Fruit fly (Drosophila melanogaster) whole organism, embryonic: Measurements from ENCODE around the gene CG6443.

Experiments used
- Abd-B ChIP-seq: fragments of 200-800 bp; sonication (Bioruptor generic); optimal IDR thresholded peaks from 2 replicates; lab custom pipeline; 2018; ENCODE audit warnings: missing biosample characterization, mild to moderate bottlenecking, missing genetic modification characterization, moderate library complexity
- BEAF-32 ChIP-seq: fragments of 200-800 bp; sonication (Bioruptor generic); optimal IDR thresholded peaks from 3 replicates; lab custom pipeline; 2017; ENCODE audit warnings: missing biosample characterization, missing genetic modification characterization, mild to moderate bottlenecking, moderate library complexity, missing genetic modification reagents
- CG10274 ChIP-seq: fragments of 200-800 bp; sonication (Bioruptor generic); optimal IDR thresholded peaks from 3 replicates; lab custom pipeline; 2017; ENCODE audit warnings: missing biosample characterization, mild to moderate bottlenecking, missing genetic modification characterization
- CG10959 ChIP-seq: fragments of 200-800 bp; sonication (Bioruptor generic); IDR thresholded peaks from 2 replicates; pipeline ENCODE4 v1.3.6; 2022; ENCODE audit warnings: missing biosample characterization, missing genetic modification characterization
- CG11456 ChIP-seq: fragments of 200-800 bp; sonication (Bioruptor generic); IDR thresholded peaks from 3 replicates; pipeline ENCODE4 v1.3.6; 2022; ENCODE audit warnings: missing biosample characterization, missing genetic modification characterization
- CG12769 ChIP-seq: fragments of 200-800 bp; sonication (Bioruptor generic); optimal IDR thresholded peaks from 2 replicates; lab custom pipeline; 2019; ENCODE audit warnings: missing biosample characterization, mild to moderate bottlenecking, missing genetic modification characterization, moderate library complexity
- CG14441 ChIP-seq: fragments of 200-800 bp; sonication (Bioruptor generic); IDR thresholded peaks from 2 replicates; pipeline ENCODE4 v1.3.6; 2022; ENCODE audit warnings: missing biosample characterization, missing genetic modification characterization
- CG14710 ChIP-seq: fragments of 200-800 bp; sonication (Bioruptor generic); optimal IDR thresholded peaks from 3 replicates; lab custom pipeline; 2019; ENCODE audit warnings: missing biosample characterization, mild to moderate bottlenecking, missing genetic modification characterization, moderate library complexity
- CG15479 ChIP-seq: fragments of 200-800 bp; sonication (Bioruptor generic); optimal IDR thresholded peaks from 3 replicates; lab custom pipeline; 2019; ENCODE audit warnings: missing biosample characterization, mild to moderate bottlenecking, missing genetic modification characterization, moderate library complexity
- CG15696 ChIP-seq: fragments of 200-800 bp; sonication (Bioruptor generic); optimal IDR thresholded peaks from 2 replicates; lab custom pipeline; 2019; ENCODE audit warnings: missing biosample characterization, mild to moderate bottlenecking, missing genetic modification characterization, moderate library complexity
- CG1647 ChIP-seq: fragments of 200-800 bp; sonication (Bioruptor generic); optimal IDR thresholded peaks from 3 replicates; lab custom pipeline; 2016; ENCODE audit warnings: missing biosample characterization, missing genetic modification characterization
- CG16813 ChIP-seq: fragments of 200-800 bp; sonication (Bioruptor generic); IDR thresholded peaks from 3 replicates; pipeline ENCODE4 v1.3.6; 2022; ENCODE audit warnings: missing biosample characterization, missing genetic modification characterization; ENCODE audit not compliant: partially characterized antibody
- CG16815 ChIP-seq: fragments of 200-800 bp; sonication (Bioruptor generic); optimal IDR thresholded peaks from 3 replicates; lab custom pipeline; 2017; ENCODE audit warnings: missing biosample characterization, mild to moderate bottlenecking, missing genetic modification characterization
- CG17612 ChIP-seq: fragments of 200-800 bp; sonication (Bioruptor generic); IDR thresholded peaks from 2 replicates; pipeline ENCODE4 v1.3.6; 2022; ENCODE audit warnings: missing biosample characterization, missing genetic modification characterization
- CG17829 ChIP-seq: fragments of 200-800 bp; optimal IDR thresholded peaks from 2 replicates; lab custom pipeline; 2019; ENCODE audit warnings: missing biosample characterization, mild to moderate bottlenecking, missing genetic modification characterization, moderate library complexity
- CG18011 ChIP-seq: fragments of 200-800 bp; sonication (Bioruptor generic); optimal IDR thresholded peaks from 2 replicates; lab custom pipeline; 2017; ENCODE audit warnings: missing biosample characterization, missing genetic modification characterization, mild to moderate bottlenecking, moderate library complexity, missing genotype
- CG2712 ChIP-seq: fragments of 200-800 bp; optimal IDR thresholded peaks from 3 replicates; lab custom pipeline; 2019; ENCODE audit warnings: missing biosample characterization, mild to moderate bottlenecking, missing genetic modification characterization, moderate library complexity
- CG31365 ChIP-seq: fragments of 200-800 bp; sonication (Bioruptor generic); optimal IDR thresholded peaks from 2 replicates; lab custom pipeline; 2018; ENCODE audit warnings: missing biosample characterization, mild to moderate bottlenecking, missing genetic modification characterization
- CG32772 ChIP-seq: fragments of 200-800 bp; sonication (Bioruptor generic); IDR thresholded peaks from 2 replicates; pipeline ENCODE4 v1.3.6; 2022; ENCODE audit warnings: missing biosample characterization, missing genetic modification characterization
- CG34422 ChIP-seq: fragments of 200-800 bp; sonication (Bioruptor generic); IDR thresholded peaks from 3 replicates; pipeline ENCODE4 v1.3.6; 2022; ENCODE audit warnings: missing biosample characterization, missing genetic modification characterization
- CG43689 ChIP-seq: fragments of 200-800 bp; sonication (Bioruptor generic); IDR thresholded peaks from 2 replicates; pipeline ENCODE4 v1.3.6; 2022; ENCODE audit warnings: missing biosample characterization, missing genetic modification characterization
- CG7963 ChIP-seq: fragments of 200-800 bp; sonication (Bioruptor generic); IDR thresholded peaks from 3 replicates; pipeline ENCODE4 v1.3.6; 2022; ENCODE audit warnings: missing biosample characterization, missing genetic modification characterization; ENCODE audit not compliant: partially characterized antibody
- CG8388 ChIP-seq: fragments of 200-800 bp; sonication (Bioruptor generic); optimal IDR thresholded peaks from 2 replicates; lab custom pipeline; 2019; ENCODE audit warnings: missing biosample characterization, mild to moderate bottlenecking, missing genetic modification characterization, moderate library complexity
- CG9797 ChIP-seq: fragments of 200-800 bp; sonication (Bioruptor generic); optimal IDR thresholded peaks from 3 replicates; lab custom pipeline; 2018; ENCODE audit warnings: missing biosample characterization, mild to moderate bottlenecking, missing genetic modification characterization
- CG9932 ChIP-seq: fragments of 200-800 bp; sonication (Bioruptor generic); IDR thresholded peaks from 2 replicates; pipeline ENCODE4 v1.3.6; 2022; ENCODE audit warnings: missing biosample characterization, missing genetic modification characterization
- CTCF ChIP-seq: fragments of 200-800 bp; sonication (Bioruptor generic); optimal IDR thresholded peaks from 2 replicates; lab custom pipeline; 2017; ENCODE audit warnings: missing biosample characterization, mild to moderate bottlenecking, missing genetic modification characterization, moderate library complexity
- Dek ChIP-seq: fragments of 200-800 bp; sonication (Bioruptor generic); optimal IDR thresholded peaks from 3 replicates; lab custom pipeline; 2019; ENCODE audit warnings: missing biosample characterization, mild to moderate bottlenecking, missing genetic modification characterization, moderate library complexity
- Dref ChIP-seq: fragments of 200-800 bp; sonication (Bioruptor generic); IDR thresholded peaks from 2 replicates; pipeline ENCODE4 v1.3.6; 2022; ENCODE audit warnings: missing biosample characterization, missing genetic modification characterization
- Fer1 ChIP-seq: fragments of 200-800 bp; sonication (Bioruptor generic); optimal IDR thresholded peaks from 2 replicates; lab custom pipeline; 2017; ENCODE audit warnings: missing biosample characterization, mild to moderate bottlenecking, missing genetic modification characterization
- GATAe ChIP-seq: fragments of 200-800 bp; sonication (Bioruptor generic); conservative IDR thresholded peaks from 2 replicates; pipeline ENCODE4 v1.3.6; 2022; ENCODE audit warnings: missing biosample characterization, missing genetic modification characterization
- Gsc ChIP-seq: fragments of 200-800 bp; sonication (Bioruptor generic); IDR thresholded peaks from 2 replicates; pipeline ENCODE4 v1.3.6; 2022; ENCODE audit warnings: missing biosample characterization, missing genetic modification characterization
- HHEX ChIP-seq: fragments of 200-800 bp; sonication (Bioruptor generic); optimal IDR thresholded peaks from 3 replicates; lab custom pipeline; 2017; ENCODE audit warnings: missing biosample characterization, mild to moderate bottlenecking, missing genetic modification characterization, missing genetic modification reagents
- Jarid2 ChIP-seq: fragments of 200-800 bp; sonication (Bioruptor generic); optimal IDR thresholded peaks from 3 replicates; lab custom pipeline; 2017; ENCODE audit warnings: mild to moderate bottlenecking, missing biosample characterization, missing genetic modification reagents, missing genetic modification characterization
- Ptx1 ChIP-seq: fragments of 200-800 bp; sonication (Bioruptor generic); IDR thresholded peaks from 2 replicates; pipeline ENCODE4 v1.3.6; 2022; ENCODE audit warnings: missing biosample characterization, missing genetic modification characterization
- Rx ChIP-seq: fragments of 200-800 bp; sonication (Bioruptor generic); IDR thresholded peaks from 2 replicates; pipeline ENCODE4 v1.3.6; 2022; ENCODE audit warnings: missing biosample characterization, missing genetic modification characterization
- Ssrp ChIP-seq: fragments of 200-800 bp; sonication (Bioruptor generic); optimal IDR thresholded peaks from 2 replicates; lab custom pipeline; 2018; ENCODE audit warnings: missing biosample characterization, mild to moderate bottlenecking, missing genetic modification characterization, moderate library complexity
- YL-1 ChIP-seq: fragments of 200-800 bp; sonication (Bioruptor generic); optimal IDR thresholded peaks from 3 replicates; lab custom pipeline; 2017; ENCODE audit warnings: missing biosample characterization, mild to moderate bottlenecking, missing genetic modification characterization
- ac ChIP-seq: fragments of 200-800 bp; sonication (Bioruptor generic); optimal IDR thresholded peaks from 3 replicates; lab custom pipeline; 2017; ENCODE audit warnings: missing biosample characterization, mild to moderate bottlenecking, missing genetic modification characterization
- bowl ChIP-seq: fragments of 200-800 bp; sonication (Bioruptor generic); IDR thresholded peaks from 2 replicates; pipeline ENCODE4 v1.3.6; 2022; ENCODE audit warnings: missing biosample characterization, missing genetic modification characterization
- chinmo ChIP-seq: fragments of 200-800 bp; sonication (Bioruptor generic); IDR thresholded peaks from 4 replicates; pipeline ENCODE4 v1.3.6; 2022; ENCODE audit warnings: missing biosample characterization, missing genetic modification characterization; ENCODE audit not compliant: partially characterized antibody
- da ChIP-seq: fragments of 200-800 bp; sonication (Bioruptor generic); optimal IDR thresholded peaks from 2 replicates; lab custom pipeline; 2016; ENCODE audit warnings: missing biosample characterization, missing genetic modification characterization
- dm ChIP-seq: fragments of 200-800 bp; sonication (Bioruptor generic); optimal IDR thresholded peaks from 3 replicates; lab custom pipeline; 2016; ENCODE audit warnings: missing biosample characterization, missing genetic modification characterization
- hbn ChIP-seq: fragments of 200-800 bp; sonication (Bioruptor generic); IDR thresholded peaks from 2 replicates; pipeline ENCODE4 v1.3.6; 2022; ENCODE audit warnings: missing biosample characterization, missing genetic modification characterization; ENCODE audit not compliant: partially characterized antibody
- hth ChIP-seq: fragments of >200 bp; optimal IDR thresholded peaks from 2 replicates; lab custom pipeline; 2017; ENCODE audit warnings: inconsistent platforms
- luna ChIP-seq: fragments of 200-800 bp; sonication (Bioruptor generic); optimal IDR thresholded peaks from 2 replicates; lab custom pipeline; 2016; ENCODE audit warnings: missing biosample characterization, missing genetic modification characterization
- nmo ChIP-seq: fragments of 200-800 bp; sonication (Bioruptor generic); optimal IDR thresholded peaks from 2 replicates; lab custom pipeline; 2018; ENCODE audit warnings: missing biosample characterization, mild to moderate bottlenecking, missing genetic modification characterization, moderate library complexity
- sd ChIP-seq: fragments of 200-800 bp; sonication (Bioruptor generic); optimal IDR thresholded peaks from 3 replicates; lab custom pipeline; 2018; ENCODE audit warnings: missing biosample characterization, mild to moderate bottlenecking, missing genetic modification characterization, moderate library complexity
- slou ChIP-seq: fragments of 200-800 bp; sonication (Bioruptor generic); optimal IDR thresholded peaks from 3 replicates; lab custom pipeline; 2016; ENCODE audit warnings: missing biosample characterization, missing genetic modification characterization
- sna ChIP-seq: fragments of 200-800 bp; sonication (Bioruptor generic); IDR thresholded peaks from 2 replicates; pipeline ENCODE4 v1.3.6; 2022; ENCODE audit warnings: missing biosample characterization, missing genetic modification characterization; ENCODE audit not compliant: partially characterized antibody
- toy ChIP-seq: fragments of 200-800 bp; sonication (Bioruptor generic); IDR thresholded peaks from 2 replicates; pipeline ENCODE4 v1.3.6; 2022; ENCODE audit warnings: missing biosample characterization, missing genetic modification characterization
- z ChIP-seq: fragments of 200-800 bp; sonication (Bioruptor generic); IDR thresholded peaks from 3 replicates; pipeline ENCODE4 v1.3.6; 2022; ENCODE audit warnings: missing biosample characterization, missing genetic modification characterization

The CG6443 gene

DNA sequence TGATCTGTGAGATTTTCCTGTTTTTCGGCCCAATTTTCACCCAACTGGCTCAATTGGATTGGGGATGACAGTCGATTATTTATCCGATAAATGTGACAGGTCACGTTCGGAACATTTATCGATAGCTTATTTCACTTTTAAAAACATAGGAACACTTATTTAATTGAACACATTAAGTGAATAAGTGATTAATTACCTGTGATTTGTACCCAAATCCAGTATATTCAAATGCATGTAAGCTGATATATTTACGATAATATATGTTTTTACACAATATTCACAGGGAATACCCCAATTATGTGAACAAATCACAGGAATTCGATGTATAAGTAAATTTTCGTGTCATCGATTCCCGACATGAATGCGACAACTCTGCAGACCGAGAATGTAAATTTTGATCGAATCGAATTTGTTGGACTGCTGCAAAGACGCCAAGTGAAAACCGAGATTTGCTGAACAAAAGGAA is 3.6 kb downstream of the CG6443 start, which contains the start of the genes EMC3 and Dpy-30L1 (continued):
- TF ChIP-seq CG31365 (tag; lab: Kevin White, UChicago) (no peak), ac (GFP tag; lab: Kevin White, UChicago) (no peak), CG2712 (tag; lab: Kevin White, UChicago) (peak; percentile 74), CG11456 (no peak), CG15479 (GFP tag; lab: Kevin White, UChicago) (no peak), CG15696 (tag; lab: Kevin White, UChicago) (peak; percentile 41), hbn (GFP tag; lab: Robert Waterston, UW) (peak; percentile 84), CG14441 (GFP tag; lab: Robert Waterston, UW) (peak; percentile 53; the same call in 1 of the 2 replicates), CG9797 (no peak), Rx (GFP tag; lab: Robert Waterston, UW) (no peak), Abd-B (peak; percentile 51), nmo (GFP tag; lab: Kevin White, UChicago) (peak; percentile 74), CG18011 (GFP tag; lab: Kevin White, UChicago) (peak; percentile 33), CG17612 (GFP tag; lab: Robert Waterston, UW) (no peak), Dek (tag; lab: Kevin White, UChicago) (peak; percentile 16), sna (peak; percentile 91), CG8388 (GFP tag; lab: Kevin White, UChicago) (peak; percentile 34), YL-1 (GFP tag; lab: Kevin White, UChicago) (peak; percentile 88), Ssrp (peak; percentile 44), Dref (GFP tag; lab: Robert Waterston, UW) (peak; percentile 74), GATAe (GFP tag; lab: Robert Waterston, UW) (no peak), CG1647 (GFP tag; lab: Kevin White, UChicago) (peak; percentile 24), CG16815 (no peak), CG43689 (GFP tag; lab: Robert Waterston, UW) (no peak), sd (tag; lab: Kevin White, UChicago) (no peak), CG10274 (GFP tag; lab: Kevin White, UChicago) (no peak), Ptx1 (GFP tag; lab: Robert Waterston, UW) (peak; percentile 63), Gsc (no peak), dm (peak; percentile 8), bowl (GFP tag; lab: Robert Waterston, UW) (no peak), slou (GFP tag; lab: Kevin White, UChicago) (no peak), HHEX (GFP tag; lab: Kevin White, UChicago) (peak; percentile 15), hth (lab: Kevin White, UChicago) (no peak), CG14710 (peak; percentile 85), CG12769 (tag; lab: Kevin White, UChicago) (no peak), toy (GFP tag; lab: Robert Waterston, UW) (no peak), Jarid2 (GFP tag; lab: Kevin White, UChicago) (no peak), CG16813 (GFP tag; lab: Robert Waterston, UW) (peak; percentile 88), CG17829 (peak; percentile 64), CTCF (GFP tag; lab: Kevin White, UChicago) (no peak), Fer1 (GFP tag; lab: Kevin White, UChicago) (peak; percentile 57), CG34422 (peak; percentile 66; the same call in 2 of the 3 replicates), z (GFP tag; lab: Robert Waterston, UW) (no peak), CG10959 (GFP tag; lab: Robert Waterston, UW) (no peak), chinmo (GFP tag; lab: Robert Waterston, UW) (peak; percentile 76; the same call in 1 of the 4 replicates), CG9932 (GFP tag; lab: Robert Waterston, UW) (peak; percentile 69), CG7963 (GFP tag; lab: Robert Waterston, UW) (no peak), luna (GFP tag; lab: Kevin White, UChicago) (no peak), da (GFP tag; lab: Kevin White, UChicago) (peak; percentile 12), CG32772 (no peak), BEAF-32 (GFP tag; lab: Kevin White, UChicago) (peak; percentile 91)
